Worm (Caenorhabditis elegans): Measurements from ENCODE around the gene T12A7.2.

- TF ChIP-seq zag-1 (tag; optimal IDR thresholded peaks at IDR 0.05) (no peak), blmp-1 (tag; optimal IDR thresholded peaks at IDR 0.05; ENCODE audit: insufficient read depth) (no peak), nhr-12 (tag; optimal IDR thresholded peaks at IDR 0.05) (no peak), snpc-4 (tag; optimal IDR thresholded peaks at IDR 0.05) (no peak), C34F6.9 (tag; optimal IDR thresholded peaks at IDR 0.05) (peak; percentile 23), nhr-25 (tag; optimal IDR thresholded peaks at IDR 0.05) (no peak), nhr-6 (tag; optimal IDR thresholded peaks at IDR 0.05) (no peak), aly-2 (tag; optimal IDR thresholded peaks at IDR 0.05) (no peak), lin-13 (GFP tag; optimal IDR thresholded peaks at IDR 0.05) (no peak), unc-39 (tag; optimal IDR thresholded peaks at IDR 0.05) (no peak)
These were observed 12.1 kb downstream of the T12A7.2 start, which contains the start of gene T12A7.6 for ce11 chrIV:11748852-11749251.

Measured in whole organism, L2 larva.